Fruit fly (Drosophila melanogaster): ENCODE results near the gene CG33322.

DNA sequence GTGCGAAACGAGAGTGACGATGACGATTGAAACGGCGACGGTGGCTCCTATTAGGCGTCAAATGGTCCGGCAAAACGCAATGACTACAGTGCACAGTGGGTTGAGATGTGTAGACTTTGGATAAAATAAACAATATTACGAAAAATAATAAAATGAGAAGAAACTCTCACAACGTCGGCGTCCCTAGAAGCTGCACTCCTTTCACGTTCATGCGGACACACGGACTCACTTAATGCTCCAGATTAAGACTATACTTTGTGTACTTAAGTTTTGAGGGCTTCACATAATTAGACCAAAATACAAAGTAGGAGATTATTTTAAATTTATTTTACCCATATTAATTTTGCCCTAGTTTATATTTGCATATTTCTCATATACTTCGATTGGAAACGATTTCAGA lies 24.0 kb upstream of the CG33322 start:
- no peak for TF ChIP-seq psq (optimal IDR thresholded peaks at IDR 0.05)
- no peak for TF ChIP-seq h (optimal IDR thresholded peaks at IDR 0.05)
- TF ChIP-seq Myc (optimal IDR thresholded peaks at IDR 0.05) = no peak
- no peak for TF ChIP-seq Sin3A (optimal IDR thresholded peaks at IDR 0.05)

All from Kc167 (cell line).